Worm (Caenorhabditis elegans): Measurements from ENCODE around the gene F41H10.5.

Gene F41H10.5

ce11 chrIV:5326144-5326543, 34.6 kb upstream of the F41H10.5 start, which contains the start of gene Y4C6B.4:
Gene Y4C6B.4 (plus strand): TSS chrIV:5326444.
- no peak for TF ChIP-seq tra-1 (GFP tag; IDR thresholded peaks at IDR 0.05)
- no peak for TF ChIP-seq hlh-11 (tag; optimal IDR thresholded peaks at IDR 0.05)
- TF ChIP-seq T26A8.4 (GFP tag; IDR thresholded peaks at IDR 0.05), result no peak
- no peak for TF ChIP-seq lin-39 (tag; optimal IDR thresholded peaks at IDR 0.05)
- TF ChIP-seq skn-1 (tag; optimal IDR thresholded peaks at IDR 0.05), result no peak
- TF ChIP-seq snpc-1.2 (GFP tag; IDR thresholded peaks at IDR 0.05), result no peak
- TF ChIP-seq lin-1 (GFP tag; IDR thresholded peaks at IDR 0.05), result no peak
- TF ChIP-seq zip-2 (tag; optimal IDR thresholded peaks at IDR 0.05), result no peak
- TF ChIP-seq fos-1 (tag; optimal IDR thresholded peaks at IDR 0.05), result no peak
- no peak for TF ChIP-seq gei-8 (GFP tag; optimal IDR thresholded peaks at IDR 0.05)
- TF ChIP-seq ceh-20 (GFP tag; IDR thresholded peaks at IDR 0.05), result no peak
- no peak for TF ChIP-seq mdt-29 (GFP tag; IDR thresholded peaks at IDR 0.05)
- TF ChIP-seq nhr-77 (tag; optimal IDR thresholded peaks at IDR 0.05), result no peak
- TF ChIP-seq ceh-62 (tag; optimal IDR thresholded peaks at IDR 0.05), result no peak
- no peak for TF ChIP-seq cey-2 (tag; optimal IDR thresholded peaks at IDR 0.05; ENCODE audit: borderline replicate concordance, insufficient read depth)
- TF ChIP-seq lin-38 (GFP tag; IDR thresholded peaks at IDR 0.05), result no peak
- TF ChIP-seq ceh-28 (tag; optimal IDR thresholded peaks at IDR 0.05), result no peak
- TF ChIP-seq daf-8 (GFP tag; IDR thresholded peaks at IDR 0.05), result no peak
- no peak for TF ChIP-seq arid-1 (GFP tag; conservative IDR thresholded peaks at IDR 0.05)

- TF ChIP-seq nhr-11 (tag; optimal IDR thresholded peaks at IDR 0.05), result no peak
- TF ChIP-seq aly-2 (tag; optimal IDR thresholded peaks at IDR 0.05), result no peak
These were observed 28.5 kb upstream of the F41H10.5 start, which contains the start of gene Y4C6B.3 for ce11 chrIV:5332178-5332577. Gene Y4C6B.3 (plus strand): TSS chrIV:5332478.

- TF ChIP-seq snpc-1.2 (GFP tag; IDR thresholded peaks at IDR 0.05), result no peak
- TF ChIP-seq nhr-28 (tag; optimal IDR thresholded peaks at IDR 0.05), result peak; percentile 13
- peak; percentile 31; the same call in 1 of the 2 replicates for TF ChIP-seq ceh-20 (GFP tag; IDR thresholded peaks at IDR 0.05)
- peak in 1 of 2 experiments; percentile 38 for TF ChIP-seq mdl-1 (tag; optimal IDR thresholded peaks at IDR 0.05)
- TF ChIP-seq hlh-30 (tag; optimal IDR thresholded peaks at IDR 0.05; ENCODE audit: insufficient read depth), result peak; percentile 45
- TF ChIP-seq saeg-2 (GFP tag; IDR thresholded peaks at IDR 0.05), result no peak
- no peak for TF ChIP-seq nhr-11 (tag; optimal IDR thresholded peaks at IDR 0.05)
- no peak for TF ChIP-seq nhr-48 (tag; optimal IDR thresholded peaks at IDR 0.05)
- TF ChIP-seq php-3 (GFP tag; IDR thresholded peaks at IDR 0.05), result no peak
These were observed 27.2 kb upstream of the F41H10.5 start for ce11 chrIV:5333484-5333883.

- TF ChIP-seq unc-130 (GFP tag; optimal IDR thresholded peaks at IDR 0.05), result no peak
- TF ChIP-seq dmd-6 (GFP tag; IDR thresholded peaks at IDR 0.05), result peak; percentile 58
- TF ChIP-seq T26A8.4 (GFP tag; IDR thresholded peaks at IDR 0.05), result peak; percentile 70; the same call in 1 of the 2 replicates
- TF ChIP-seq nhr-25 (tag; optimal IDR thresholded peaks at IDR 0.05; ENCODE audit: borderline replicate concordance, insufficient read depth), result no peak
- peak; percentile 4 for TF ChIP-seq dpl-1 (GFP tag; optimal IDR thresholded peaks at IDR 0.05)
- TF ChIP-seq zfp-2 (tag; optimal IDR thresholded peaks at IDR 0.05), result no peak
- TF ChIP-seq saeg-2 (GFP tag; IDR thresholded peaks at IDR 0.05), result no peak
- TF ChIP-seq lin-13 (GFP tag; optimal IDR thresholded peaks at IDR 0.05), result no peak
- TF ChIP-seq nhr-6 (tag; optimal IDR thresholded peaks at IDR 0.05), result no peak
- no peak for TF ChIP-seq R02D3.7 (tag; optimal IDR thresholded peaks at IDR 0.05)
- TF ChIP-seq hlh-11 (tag; optimal IDR thresholded peaks at IDR 0.05), result peak; percentile 49
- 0 out of 2 replicates have a peak, but pooled peaks have one; percentile 67 for TF ChIP-seq ceh-20 (GFP tag; IDR thresholded peaks at IDR 0.05)
- TF ChIP-seq mxl-3 (GFP tag; optimal IDR thresholded peaks at IDR 0.05), result peak; percentile 25
- no peak for TF ChIP-seq daf-8 (GFP tag; IDR thresholded peaks at IDR 0.05)
- peak; percentile 73 for TF ChIP-seq ceh-44 (GFP tag; IDR thresholded peaks at IDR 0.05)
- peak; percentile 65 for TF ChIP-seq rbr-2 (tag; optimal IDR thresholded peaks at IDR 0.05)
- no peak for TF ChIP-seq lin-39 (tag; optimal IDR thresholded peaks at IDR 0.05)
- TF ChIP-seq ceh-82 (tag; optimal IDR thresholded peaks at IDR 0.05), result no peak
- peak; percentile 23 for TF ChIP-seq Y5F2A.4 (GFP tag; optimal IDR thresholded peaks at IDR 0.05)
- TF ChIP-seq hif-1 (tag; optimal IDR thresholded peaks at IDR 0.05), result peak in 1 of 2 experiments; percentile 34
- TF ChIP-seq T20F7.1 (GFP tag; optimal IDR thresholded peaks at IDR 0.05), result no peak
- peak; percentile 83 for TF ChIP-seq hmg-1.1 (GFP tag; IDR thresholded peaks at IDR 0.05)
- TF ChIP-seq snpc-1.2 (GFP tag; IDR thresholded peaks at IDR 0.05), result peak; percentile 96
- TF ChIP-seq fos-1 (tag; optimal IDR thresholded peaks at IDR 0.05), result no peak
- peak in 1 of 2 experiments; percentile 66 for TF ChIP-seq lsy-2 (tag; optimal IDR thresholded peaks at IDR 0.05)
- TF ChIP-seq duxl-1 (tag; optimal IDR thresholded peaks at IDR 0.05; ENCODE audit: poor library complexity), result peak; percentile 25
These were observed 26.2 kb upstream of the F41H10.5 start for ce11 chrIV:5334518-5334917.

Measured in whole organism, L4 larva.